Fruit fly (Drosophila melanogaster) whole organism, embryonic: ENCODE results near the gene Acp26Ab.

Experiments
- Adf1 ChIP-seq: fragments of 200-800 bp; sonication (Bioruptor generic); IDR thresholded peaks from 2 replicates; pipeline ENCODE4 v1.3.6; 2022; ENCODE audit warnings: missing biosample characterization, missing genetic modification characterization
- Bgb ChIP-seq: fragments of 200-800 bp; sonication (Bioruptor generic); IDR thresholded peaks from 2 replicates; pipeline ENCODE4 v1.3.6; 2022; ENCODE audit warnings: missing biosample characterization, missing genetic modification characterization; ENCODE audit not compliant: partially characterized antibody
- CG11456 ChIP-seq: fragments of 200-800 bp; sonication (Bioruptor generic); IDR thresholded peaks from 3 replicates; pipeline ENCODE4 v1.3.6; 2022; ENCODE audit warnings: missing biosample characterization, missing genetic modification characterization
- CG14965 ChIP-seq: fragments of 200-800 bp; sonication (Bioruptor generic); optimal IDR thresholded peaks from 2 replicates; lab custom pipeline; 2016; ENCODE audit warnings: missing biosample characterization, missing genetic modification characterization, borderline replicate concordance
- CG1602 ChIP-seq: fragments of 200-800 bp; sonication (Bioruptor generic); optimal IDR thresholded peaks from 3 replicates; lab custom pipeline; 2016; ENCODE audit warnings: missing biosample characterization, missing genetic modification characterization
- CG1603 ChIP-seq: fragments of 200-800 bp; sonication (Bioruptor generic); optimal IDR thresholded peaks from 2 replicates; lab custom pipeline; 2019; ENCODE audit warnings: missing biosample characterization, mild to moderate bottlenecking, missing genetic modification characterization, moderate library complexity
- CG1832 ChIP-seq: fragments of 200-800 bp; sonication (Bioruptor generic); optimal IDR thresholded peaks from 2 replicates; lab custom pipeline; 2017; ENCODE audit warnings: missing biosample characterization, mild to moderate bottlenecking, missing genetic modification characterization, inconsistent platforms
- CG2199 ChIP-seq: fragments of 200-800 bp; sonication (Bioruptor generic); IDR thresholded peaks from 3 replicates; pipeline ENCODE4 v1.3.6; 2022; ENCODE audit warnings: missing biosample characterization, missing genetic modification characterization
- CG42726 ChIP-seq: fragments of 200-800 bp; sonication (Bioruptor generic); IDR thresholded peaks from 2 replicates; pipeline ENCODE4 v1.3.6; 2022; ENCODE audit warnings: missing biosample characterization, missing genetic modification characterization; ENCODE audit not compliant: partially characterized antibody
- CG5180 ChIP-seq: fragments of 200-800 bp; sonication (Bioruptor generic); optimal IDR thresholded peaks from 3 replicates; lab custom pipeline; 2017; ENCODE audit warnings: missing biosample characterization, missing genetic modification characterization, mild to moderate bottlenecking, moderate library complexity, missing genetic modification reagents
- CG6654 ChIP-seq: fragments of 200-800 bp; sonication (Bioruptor generic); optimal IDR thresholded peaks from 2 replicates; lab custom pipeline; 2017; ENCODE audit warnings: missing biosample characterization, mild to moderate bottlenecking, missing genetic modification characterization
- CG8478 ChIP-seq: fragments of >200 bp; optimal IDR thresholded peaks from 2 replicates; lab custom pipeline; 2018
- Deaf1 ChIP-seq: fragments of 200-800 bp; optimal IDR thresholded peaks from 3 replicates; lab custom pipeline; 2019; ENCODE audit warnings: missing biosample characterization, mild to moderate bottlenecking, missing genetic modification characterization, moderate library complexity
- HLHmδ ChIP-seq: fragments of 200-800 bp; sonication (Bioruptor generic); optimal IDR thresholded peaks from 2 replicates; lab custom pipeline; 2018; ENCODE audit warnings: missing biosample characterization, mild to moderate bottlenecking, missing genetic modification characterization, moderate library complexity
- Jarid2 ChIP-seq: fragments of 200-800 bp; sonication (Bioruptor generic); optimal IDR thresholded peaks from 3 replicates; lab custom pipeline; 2017; ENCODE audit warnings: mild to moderate bottlenecking, missing biosample characterization, missing genetic modification reagents, missing genetic modification characterization
- Nf-YB ChIP-seq: fragments of 200-800 bp; sonication (Bioruptor generic); optimal IDR thresholded peaks from 3 replicates; lab custom pipeline; 2019; ENCODE audit warnings: missing biosample characterization, mild to moderate bottlenecking, missing genetic modification characterization, moderate library complexity
- Nf-YC ChIP-seq: fragments of 200-800 bp; optimal IDR thresholded peaks from 3 replicates; lab custom pipeline; 2019; ENCODE audit warnings: missing biosample characterization, mild to moderate bottlenecking, missing genetic modification characterization, moderate library complexity
- Trl ChIP-seq, 3 experiments: fragments of >200 bp in 2 of 3; fragments of 200-800 bp in 1 of 3; sonication (Bioruptor generic) in 1 of 3; optimal IDR thresholded peaks; 2 replicates in 1 of 3; 3 replicates in 2 of 3; lab custom pipeline; 2016 to 2017; ENCODE audit warnings: missing biosample characterization in 1 of 3, missing genetic modification characterization in 1 of 3
- Xbp1 ChIP-seq: fragments of 200-800 bp; sonication (Bioruptor generic); optimal IDR thresholded peaks from 3 replicates; lab custom pipeline; 2016; ENCODE audit warnings: missing biosample characterization, mild to moderate bottlenecking, missing genetic modification characterization
- ac ChIP-seq: fragments of 200-800 bp; sonication (Bioruptor generic); optimal IDR thresholded peaks from 3 replicates; lab custom pipeline; 2017; ENCODE audit warnings: missing biosample characterization, mild to moderate bottlenecking, missing genetic modification characterization
- cg ChIP-seq: fragments of 200-800 bp; sonication (Bioruptor generic); optimal IDR thresholded peaks from 3 replicates; lab custom pipeline; 2019; ENCODE audit warnings: missing biosample characterization, mild to moderate bottlenecking, missing genetic modification characterization, moderate library complexity
- chinmo ChIP-seq: fragments of 200-800 bp; sonication (Bioruptor generic); IDR thresholded peaks from 4 replicates; pipeline ENCODE4 v1.3.6; 2022; ENCODE audit warnings: missing biosample characterization, missing genetic modification characterization; ENCODE audit not compliant: partially characterized antibody
- chn ChIP-seq: fragments of 200-800 bp; sonication (Bioruptor generic); optimal IDR thresholded peaks from 2 replicates; lab custom pipeline; 2016; ENCODE audit warnings: missing biosample characterization, missing genetic modification characterization
- crol ChIP-seq: fragments of 200-800 bp; sonication (Bioruptor generic); IDR thresholded peaks from 2 replicates; pipeline ENCODE4 v1.3.6; 2022; ENCODE audit warnings: missing biosample characterization, missing genetic modification characterization
- ewg ChIP-seq: fragments of 200-800 bp; sonication (Bioruptor generic); optimal IDR thresholded peaks from 3 replicates; lab custom pipeline; 2017; ENCODE audit warnings: mild to moderate bottlenecking, missing biosample characterization, missing genetic modification reagents, missing genetic modification characterization
- ham ChIP-seq: fragments of 200-800 bp; sonication (Bioruptor generic); IDR thresholded peaks from 2 replicates; pipeline ENCODE4 v1.3.6; 2022; ENCODE audit warnings: missing biosample characterization, missing genetic modification characterization
- hkb ChIP-seq, 2 experiments: fragments of 200-800 bp in 1 of 2; fragments of >200 bp in 1 of 2; sonication (Bioruptor generic) in 1 of 2; IDR thresholded peaks in 1 of 2; optimal IDR thresholded peaks in 1 of 2; 2 replicates each; pipeline versions ENCODE4 v1.3.6 to Lab custom; 2017 to 2022; ENCODE audit warnings: missing biosample characterization in 1 of 2, missing genetic modification characterization in 1 of 2
- hth ChIP-seq: fragments of >200 bp; optimal IDR thresholded peaks from 2 replicates; lab custom pipeline; 2017; ENCODE audit warnings: inconsistent platforms
- knrl ChIP-seq: fragments of 200-800 bp; sonication (Bioruptor generic); IDR thresholded peaks from 3 replicates; pipeline ENCODE4 v1.3.6; 2022; ENCODE audit warnings: missing biosample characterization, missing genetic modification characterization; ENCODE audit not compliant: partially characterized antibody
- nerfin-1 ChIP-seq: fragments of 200-800 bp; sonication (Bioruptor generic); optimal IDR thresholded peaks from 3 replicates; lab custom pipeline; 2019; ENCODE audit warnings: missing biosample characterization, mild to moderate bottlenecking, missing genetic modification characterization, moderate library complexity
- pb ChIP-seq: fragments of 200-800 bp; sonication (Bioruptor generic); optimal IDR thresholded peaks from 3 replicates; lab custom pipeline; 2016; ENCODE audit warnings: missing biosample characterization, missing genetic modification characterization
- pros ChIP-seq: fragments of 200-800 bp; sonication (Bioruptor generic); optimal IDR thresholded peaks from 3 replicates; lab custom pipeline; 2019; ENCODE audit warnings: missing biosample characterization, mild to moderate bottlenecking, missing genetic modification characterization, moderate library complexity
- ro ChIP-seq: fragments of 200-800 bp; sonication (Bioruptor generic); IDR thresholded peaks from 2 replicates; pipeline ENCODE4 v1.3.6; 2022; ENCODE audit warnings: missing biosample characterization, missing genetic modification characterization
- scrt ChIP-seq: fragments of 200-800 bp; sonication (Bioruptor generic); optimal IDR thresholded peaks from 2 replicates; lab custom pipeline; 2018; ENCODE audit warnings: missing biosample characterization, mild to moderate bottlenecking, missing genetic modification characterization, moderate library complexity
- seq ChIP-seq: fragments of 200-800 bp; sonication (Bioruptor generic); IDR thresholded peaks from 2 replicates; pipeline ENCODE4 v1.3.6; 2022; ENCODE audit warnings: missing biosample characterization, missing genetic modification characterization
- slbo ChIP-seq: fragments of 200-800 bp; sonication (Bioruptor generic); IDR thresholded peaks from 2 replicates; pipeline ENCODE4 v1.3.6; 2022; ENCODE audit warnings: missing biosample characterization, missing genetic modification characterization
- slou ChIP-seq: fragments of 200-800 bp; sonication (Bioruptor generic); optimal IDR thresholded peaks from 3 replicates; lab custom pipeline; 2016; ENCODE audit warnings: missing biosample characterization, missing genetic modification characterization
- so ChIP-seq: fragments of 200-800 bp; sonication (Bioruptor generic); IDR thresholded peaks from 3 replicates; pipeline ENCODE4 v1.3.6; 2022; ENCODE audit warnings: missing biosample characterization, missing genetic modification characterization
- stc ChIP-seq: fragments of 200-800 bp; sonication (Bioruptor generic); IDR thresholded peaks from 2 replicates; pipeline ENCODE4 v1.3.6; 2022; ENCODE audit warnings: missing biosample characterization, missing genetic modification characterization
- tll ChIP-seq, 2 experiments: fragments of 200-800 bp in 1 of 2; fragments of >200 bp in 1 of 2; sonication (Bioruptor generic) in 1 of 2; optimal IDR thresholded peaks; 2 replicates each; lab custom pipeline; 2017 to 2019; ENCODE audit warnings: missing biosample characterization in 2 of 2, missing genetic modification characterization in 2 of 2, mild to moderate bottlenecking in 1 of 2, moderate library complexity in 1 of 2
- toy ChIP-seq: fragments of 200-800 bp; sonication (Bioruptor generic); IDR thresholded peaks from 2 replicates; pipeline ENCODE4 v1.3.6; 2022; ENCODE audit warnings: missing biosample characterization, missing genetic modification characterization
- tx ChIP-seq: fragments of 200-800 bp; sonication (Bioruptor generic); optimal IDR thresholded peaks from 2 replicates; lab custom pipeline; 2016; ENCODE audit warnings: missing biosample characterization, missing genetic modification characterization

Gene Acp26Ab

DNA sequence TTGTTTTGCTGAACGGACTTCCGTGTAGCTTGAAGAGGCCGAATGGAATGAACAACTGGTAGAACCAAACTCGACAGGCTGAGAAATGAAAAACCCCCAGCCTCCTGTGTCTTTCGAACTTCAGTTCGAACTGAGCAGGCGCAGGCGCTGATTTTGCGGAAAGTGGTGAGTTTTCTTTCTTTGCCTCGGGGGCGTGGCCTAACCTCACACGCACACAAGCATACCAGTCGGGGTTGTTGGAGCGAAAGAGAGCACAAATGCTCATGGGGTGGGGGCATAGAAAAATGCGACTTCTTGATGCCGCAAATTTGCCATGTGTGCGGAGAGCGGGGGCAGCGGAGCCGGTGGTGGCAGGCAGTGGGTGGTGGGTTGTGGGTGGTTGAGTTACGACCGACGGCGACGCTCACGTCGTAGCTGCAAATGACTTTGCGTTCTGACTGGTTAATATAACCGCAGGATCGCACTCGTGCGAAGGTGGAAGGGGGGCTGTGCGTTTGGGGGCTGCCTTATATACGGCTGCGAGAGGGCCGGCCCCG lies 31.0 kb upstream of the Acp26Ab start, which contains the start of gene CG9016:
Gene CG9016 (minus strand): TSS at position 51 of the 536 bp plus-strand sequence.
- peak; percentile 66 for TF ChIP-seq CG1832 (GFP tag; lab: Kevin White, UChicago)
- peak; percentile 80 for TF ChIP-seq Adf1 (GFP tag; lab: Robert Waterston, UW)
- peak; percentile 25 for TF ChIP-seq Jarid2
- peak; percentile 87 for TF ChIP-seq seq
- no peak for TF ChIP-seq chn (GFP tag; lab: Kevin White, UChicago)
- TF ChIP-seq Bgb = peak; percentile 19; the same call in 1 of the 2 replicates
- TF ChIP-seq tll (GFP tag; optimal IDR thresholded peaks at IDR 0.05; lab: Kevin White, UChicago) = peak in 1 of 2 experiments; percentile 15
- 0 out of 2 replicates have a peak, but pooled peaks have one; percentile 28 for TF ChIP-seq toy (GFP tag; lab: Robert Waterston, UW)
- 0 out of 3 replicates have a peak, but pooled peaks have one; percentile 17 for TF ChIP-seq so (GFP tag; lab: Robert Waterston, UW)
- TF ChIP-seq ewg (GFP tag; lab: Kevin White, UChicago) = peak; percentile 86
- peak; percentile 83 for TF ChIP-seq Deaf1 (tag; lab: Kevin White, UChicago)
- peak in 1 of 2 experiments; percentile 9 for TF ChIP-seq Trl (optimal IDR thresholded peaks at IDR 0.05; lab: Kevin White, UChicago)
- TF ChIP-seq Trl (GFP tag; optimal IDR thresholded peaks at IDR 0.05; lab: Kevin White, UChicago) = no peak
- TF ChIP-seq pros = peak; percentile 27
- peak; percentile 33; the same call in 1 of the 2 replicates for TF ChIP-seq CG42726 (GFP tag; lab: Robert Waterston, UW)
- TF ChIP-seq CG8478 (lab: Kevin White, UChicago) = peak; percentile 79
- TF ChIP-seq crol = peak; percentile 89
- peak; percentile 46 for TF ChIP-seq CG5180 (GFP tag; lab: Kevin White, UChicago)
- no peak for TF ChIP-seq ac (GFP tag; lab: Kevin White, UChicago)
- peak; percentile 73 for TF ChIP-seq cg (GFP tag; lab: Kevin White, UChicago)
- peak; percentile 97 for TF ChIP-seq Nf-YC (tag; lab: Kevin White, UChicago)
- no peak for TF ChIP-seq slbo (GFP tag; lab: Robert Waterston, UW)
- TF ChIP-seq nerfin-1 = peak; percentile 5
- TF ChIP-seq ham (GFP tag; lab: Robert Waterston, UW) = no peak
- TF ChIP-seq Nf-YB (GFP tag; lab: Kevin White, UChicago) = peak; percentile 94
- 0 out of 3 replicates have a peak, but pooled peaks have one; percentile 24 for TF ChIP-seq knrl
- 0 out of 4 replicates have a peak, but pooled peaks have one; percentile 75 for TF ChIP-seq chinmo (GFP tag; lab: Robert Waterston, UW)
- no peak for TF ChIP-seq ro (GFP tag; lab: Robert Waterston, UW)
- no peak for TF ChIP-seq pb (GFP tag; lab: Kevin White, UChicago)

DNA sequence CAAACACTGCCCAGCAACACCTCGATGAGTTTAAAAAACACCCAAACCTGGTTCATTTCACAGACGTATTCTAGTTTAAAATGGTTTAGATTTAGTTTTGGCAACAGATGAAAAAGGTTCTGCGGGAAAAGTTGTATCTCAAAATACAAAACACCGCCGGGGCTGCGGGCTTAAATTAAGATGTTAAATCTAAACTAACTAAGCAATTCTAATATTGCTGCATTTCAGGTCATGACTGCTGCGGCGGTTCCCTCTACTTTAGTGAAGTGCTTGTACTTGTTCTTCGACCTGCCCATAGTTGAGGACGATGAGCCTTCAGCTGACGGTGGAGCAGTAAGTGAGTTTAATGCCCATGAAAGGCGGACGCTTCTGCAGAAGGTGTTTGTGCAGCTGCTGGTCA lies 17.5 kb upstream of the Acp26Ab start, which contains the start of gene CG14000:
Gene CG14000 (minus strand): TSS at position 101 of the 400 bp plus-strand sequence.
- TF ChIP-seq CG1603 (tag; lab: Kevin White, UChicago) (no peak), slou (GFP tag; lab: Kevin White, UChicago) (no peak), CG14965 (GFP tag; lab: Kevin White, UChicago) (no peak), hkb (optimal IDR thresholded peaks at IDR 0.05; lab: Kevin White, UChicago) (no peak), hkb (GFP tag; IDR thresholded peaks at IDR 0.05; lab: Robert Waterston, UW) (no peak), CG11456 (GFP tag; lab: Robert Waterston, UW) (no peak), stc (GFP tag; lab: Robert Waterston, UW) (no peak), CG6654 (GFP tag; lab: Kevin White, UChicago) (no peak), CG2199 (GFP tag; lab: Robert Waterston, UW) (no peak), CG1602 (GFP tag; lab: Kevin White, UChicago) (no peak), tx (GFP tag; lab: Kevin White, UChicago) (no peak), HLHmδ (no peak), hth (no peak), scrt (GFP tag; lab: Kevin White, UChicago) (no peak), Xbp1 (GFP tag; lab: Kevin White, UChicago) (no peak)
